Worm (Caenorhabditis elegans) whole organism, midembryonic: ENCODE data around the gene nas-20.

Source experiments
- cog-1 ChIP-seq: sonication (generic microtip); optimal IDR thresholded peaks from 2 replicates; lab custom pipeline; 2016; ENCODE audit warnings: missing genetic modification characterization, missing compliant biosample characterization
- med-1 ChIP-seq: sonication (generic microtip); optimal IDR thresholded peaks from 2 replicates; lab custom pipeline; 2017; ENCODE audit warnings: missing genetic modification characterization, mild to moderate bottlenecking, missing compliant biosample characterization, antibody characterized with exemption, missing genetic modification reagents; ENCODE audit not compliant: insufficient read depth

DNA sequence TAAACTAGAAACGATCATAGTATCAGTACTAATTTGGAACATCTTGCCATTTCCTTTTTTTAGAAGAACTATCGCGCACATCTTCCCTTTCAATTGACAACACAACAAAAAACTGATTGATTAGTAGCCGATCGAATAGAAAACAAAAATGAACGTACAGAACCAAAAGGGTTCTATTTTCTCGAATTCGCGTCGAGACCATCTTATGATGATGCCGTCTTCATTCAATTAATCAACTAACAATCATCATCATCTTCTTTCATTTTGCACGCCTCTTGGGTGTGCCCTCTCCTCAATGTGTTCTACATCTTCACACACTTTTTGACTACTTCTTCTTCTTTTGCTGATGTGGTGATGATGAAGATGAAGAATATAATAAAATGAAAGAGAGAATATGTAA is 27.7 kb upstream of the nas-20 start:
- no peak for TF ChIP-seq med-1 (GFP tag; lab: Kevin White, UChicago)
- TF ChIP-seq cog-1 (tag; lab: Kevin White, UChicago) = no peak
